Worm (Caenorhabditis elegans): Measurements from ENCODE around the gene dhs-21.

dhs-21 gene

DNA sequence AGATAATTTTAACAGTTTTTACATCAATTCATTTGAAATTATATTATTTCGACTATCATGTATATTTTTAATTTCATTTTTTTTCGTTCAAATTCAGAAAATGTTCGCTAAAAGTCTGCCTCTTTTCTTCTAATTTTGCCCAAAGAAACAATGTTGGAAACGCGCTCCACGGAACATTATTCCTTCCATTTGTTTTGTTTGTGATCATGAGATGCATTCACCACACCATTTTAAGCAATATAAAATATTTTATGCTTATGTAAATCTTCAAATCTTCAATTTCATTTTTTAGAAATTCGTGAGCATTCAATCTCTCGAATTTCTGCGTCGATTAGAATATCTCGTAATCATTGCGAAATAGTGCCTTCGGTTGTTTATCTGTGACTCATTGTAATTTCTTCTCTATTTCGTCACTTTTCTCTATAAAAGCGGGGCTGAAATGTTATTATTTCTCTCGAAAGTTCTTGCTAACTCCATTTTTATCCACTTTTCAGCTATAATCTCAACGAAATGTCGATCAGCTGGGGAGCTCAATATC lies 36.0 kb downstream of the dhs-21 start, which contains the start of gene istr-1:
Gene istr-1 (plus strand): TSS at position 495 of the 538 bp plus-strand sequence.
- TF ChIP-seq tbx-2 (tag; optimal IDR thresholded peaks at IDR 0.05) = no peak
- TF ChIP-seq nhr-71 (tag; optimal IDR thresholded peaks at IDR 0.05) = peak; percentile 33
- peak in 1 of 2 experiments; percentile 33 for TF ChIP-seq lsy-2 (tag; optimal IDR thresholded peaks at IDR 0.05)
- TF ChIP-seq lin-15B (tag; optimal IDR thresholded peaks at IDR 0.05) = peak; percentile 33
- peak; percentile 5 for TF ChIP-seq dsc-1 (tag; optimal IDR thresholded peaks at IDR 0.05)
- peak; percentile 16 for TF ChIP-seq snpc-4 (tag; optimal IDR thresholded peaks at IDR 0.05)
- TF ChIP-seq skn-1 (tag; optimal IDR thresholded peaks at IDR 0.05) = peak; percentile 6
- no peak for TF ChIP-seq ztf-11 (tag; optimal IDR thresholded peaks at IDR 0.05)
- TF ChIP-seq jun-1 (tag; optimal IDR thresholded peaks at IDR 0.05) = no peak
- no peak for TF ChIP-seq isw-1 (GFP tag; IDR thresholded peaks at IDR 0.05)
- peak; percentile 53 for TF ChIP-seq lin-14 (GFP tag; optimal IDR thresholded peaks at IDR 0.05)
- TF ChIP-seq hlh-4 (tag; optimal IDR thresholded peaks at IDR 0.05) = no peak
- TF ChIP-seq ceh-88 (GFP tag; IDR thresholded peaks at IDR 0.05) = no peak
- TF ChIP-seq unc-30 (tag; optimal IDR thresholded peaks at IDR 0.05) = no peak
- TF ChIP-seq mep-1 (tag; optimal IDR thresholded peaks at IDR 0.05) = peak; percentile 35
- TF ChIP-seq fkh-8 (tag; optimal IDR thresholded peaks at IDR 0.05) = no peak
- peak; percentile 72 for TF ChIP-seq zip-4 (GFP tag; optimal IDR thresholded peaks at IDR 0.05)
- TF ChIP-seq ceh-82 (tag; optimal IDR thresholded peaks at IDR 0.05) = peak in 1 of 3 experiments; percentile 16
- peak in 2 of 3 experiments; percentile 7 to 51 for TF ChIP-seq dpl-1 (GFP tag; optimal IDR thresholded peaks at IDR 0.05)
- peak; percentile 49 for TF ChIP-seq fos-1 (tag; optimal IDR thresholded peaks at IDR 0.05)
- peak; percentile 33 to 52 for TF ChIP-seq lin-35 (GFP tag; optimal IDR thresholded peaks at IDR 0.05)
- TF ChIP-seq grh-1 (GFP tag; IDR thresholded peaks at IDR 0.05) = no peak
- peak; percentile 12 to 19 for TF ChIP-seq efl-1 (optimal IDR thresholded peaks at IDR 0.05)
- peak in 1 of 2 experiments; percentile 25 for TF ChIP-seq efl-1 (GFP tag; optimal IDR thresholded peaks at IDR 0.05 in 1 of 2)
- no peak for TF ChIP-seq unc-86 (tag; optimal IDR thresholded peaks at IDR 0.05)
- TF ChIP-seq sptf-1 (tag; optimal IDR thresholded peaks at IDR 0.05) = no peak

DNA sequence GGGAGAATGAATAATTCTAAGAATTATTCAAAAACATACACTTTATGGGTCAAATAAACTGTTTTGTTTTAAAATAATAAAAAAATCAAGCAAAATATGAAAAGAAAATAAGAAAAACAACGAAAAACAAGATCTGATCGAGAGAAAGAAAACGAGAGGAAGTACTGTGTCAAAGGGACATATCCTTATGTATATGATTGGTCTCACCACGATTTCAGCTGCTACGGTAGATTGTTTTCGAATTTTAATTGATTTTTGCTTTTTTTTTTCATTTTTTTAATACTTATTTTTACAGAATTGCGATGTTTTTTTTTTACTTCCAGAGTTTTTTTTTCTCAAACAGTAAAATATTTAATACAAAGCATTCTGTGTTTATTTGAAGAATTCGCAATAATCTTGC lies 36.7 kb downstream of the dhs-21 start:
- TF ChIP-seq ceh-90 (tag; optimal IDR thresholded peaks at IDR 0.05) = no peak
- TF ChIP-seq zip-4 (GFP tag; optimal IDR thresholded peaks at IDR 0.05) = no peak
- TF ChIP-seq sox-4 (tag; optimal IDR thresholded peaks at IDR 0.05) = no peak
- no peak for TF ChIP-seq aha-1 (tag; optimal IDR thresholded peaks at IDR 0.05)
- TF ChIP-seq Y116A8C.19 (tag; optimal IDR thresholded peaks at IDR 0.05; ENCODE audit: borderline replicate concordance) = no peak
- no peak for TF ChIP-seq pag-3 (tag; optimal IDR thresholded peaks at IDR 0.05; ENCODE audit: borderline replicate concordance, insufficient read depth)
- TF ChIP-seq vab-15 (tag; optimal IDR thresholded peaks at IDR 0.05) = no peak
- no peak for TF ChIP-seq hlh-17 (GFP tag; optimal IDR thresholded peaks at IDR 0.05; ENCODE audit: borderline replicate concordance)
- TF ChIP-seq ztf-11 (tag; optimal IDR thresholded peaks at IDR 0.05) = no peak
- no peak for TF ChIP-seq sptf-1 (tag; optimal IDR thresholded peaks at IDR 0.05)
- TF ChIP-seq elt-2 (tag; optimal IDR thresholded peaks at IDR 0.05) = no peak
- TF ChIP-seq rnt-1 (tag; optimal IDR thresholded peaks at IDR 0.05) = no peak
- no peak for TF ChIP-seq lin-35 (GFP tag; optimal IDR thresholded peaks at IDR 0.05)
- no peak for TF ChIP-seq irx-1 (tag; optimal IDR thresholded peaks at IDR 0.05)
- no peak for TF ChIP-seq mdl-1 (tag; optimal IDR thresholded peaks at IDR 0.05)
- TF ChIP-seq C04F5.9 (tag; optimal IDR thresholded peaks at IDR 0.05) = no peak

DNA sequence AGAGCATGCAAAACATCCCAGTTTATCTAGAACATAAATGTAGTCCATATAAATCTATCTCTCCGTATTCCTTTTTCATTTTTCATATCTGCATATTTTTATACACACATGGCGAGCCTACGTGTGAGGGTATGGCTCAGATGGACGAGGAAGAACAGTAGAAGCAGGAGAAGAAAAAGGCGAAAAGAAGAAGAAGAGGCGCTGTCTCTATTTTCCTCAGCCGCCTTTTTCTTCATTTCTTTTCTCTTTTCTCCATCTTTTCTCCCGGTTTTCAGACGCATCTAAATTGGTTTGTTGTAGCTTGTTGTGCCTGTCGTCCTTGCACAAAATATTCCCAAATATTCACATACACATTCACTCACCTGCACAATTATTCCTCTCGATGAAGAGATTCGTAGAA lies 37.5 kb downstream of the dhs-21 start, which contains the start of gene K10C8.4:
Gene K10C8.4 (plus strand): TSS at position 301 of the 400 bp plus-strand sequence.
- TF ChIP-seq ama-1 (optimal IDR thresholded peaks at IDR 0.05) (no peak), lir-3 (tag; optimal IDR thresholded peaks at IDR 0.05; ENCODE audit: poor library complexity) (no peak), ztf-4 (tag; optimal IDR thresholded peaks at IDR 0.05) (no peak), swsn-7 (tag; optimal IDR thresholded peaks at IDR 0.05) (no peak), C16A3.4 (tag; optimal IDR thresholded peaks at IDR 0.05) (no peak), elt-2 (tag; optimal IDR thresholded peaks at IDR 0.05) (no peak), ceh-8 (GFP tag; optimal IDR thresholded peaks at IDR 0.05) (no peak), nhr-12 (tag; optimal IDR thresholded peaks at IDR 0.05) (no peak), sptf-1 (tag; optimal IDR thresholded peaks at IDR 0.05) (no peak), rnt-1 (tag; optimal IDR thresholded peaks at IDR 0.05) (no peak), mep-1 (tag; optimal IDR thresholded peaks at IDR 0.05) (no peak), egl-27 (tag; optimal IDR thresholded peaks at IDR 0.05) (no peak), xbp-1 (tag; optimal IDR thresholded peaks at IDR 0.05) (no peak), ets-5 (GFP tag; IDR thresholded peaks at IDR 0.05) (no peak), efl-3 (GFP tag; optimal IDR thresholded peaks at IDR 0.05) (no peak)
